Fruit fly (Drosophila melanogaster): ENCODE data around the gene Sfp33A3.

Gene Sfp33A3

DNA sequence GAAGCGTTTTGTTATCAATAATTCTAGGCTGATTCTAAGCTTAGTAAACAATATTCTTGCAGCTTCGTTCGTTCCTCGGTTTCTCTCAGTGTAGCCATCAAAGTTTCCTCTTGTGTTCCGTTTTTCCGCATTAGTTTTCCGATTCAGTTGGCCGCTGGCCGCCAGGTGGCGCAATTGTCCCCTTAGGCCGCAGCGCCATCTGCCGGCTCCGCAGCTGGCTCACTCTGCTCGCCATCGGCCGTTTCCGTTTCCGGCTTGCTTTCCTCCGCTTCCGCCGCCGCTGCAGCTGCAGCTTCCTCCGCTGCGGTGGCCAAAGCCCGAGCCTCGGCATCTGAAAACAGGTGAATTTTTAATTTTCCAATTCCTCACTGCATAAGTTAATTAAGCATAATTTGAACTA, 23.3 kb upstream of the Sfp33A3 start:
- TF ChIP-seq noc (tag; optimal IDR thresholded peaks at IDR 0.05), result no peak

dm6 chr2L:11823470-11824162, 16.1 kb upstream of the Sfp33A3 start:
- no peak for TF ChIP-seq noc (tag; optimal IDR thresholded peaks at IDR 0.05)

- TF ChIP-seq noc (tag; optimal IDR thresholded peaks at IDR 0.05), result no peak
These were observed 10.4 kb upstream of the Sfp33A3 start, which contains the start of gene esc for dm6 chr2L:11829277-11829676. esc (minus strand) TSS chr2L:11829405.

DNA sequence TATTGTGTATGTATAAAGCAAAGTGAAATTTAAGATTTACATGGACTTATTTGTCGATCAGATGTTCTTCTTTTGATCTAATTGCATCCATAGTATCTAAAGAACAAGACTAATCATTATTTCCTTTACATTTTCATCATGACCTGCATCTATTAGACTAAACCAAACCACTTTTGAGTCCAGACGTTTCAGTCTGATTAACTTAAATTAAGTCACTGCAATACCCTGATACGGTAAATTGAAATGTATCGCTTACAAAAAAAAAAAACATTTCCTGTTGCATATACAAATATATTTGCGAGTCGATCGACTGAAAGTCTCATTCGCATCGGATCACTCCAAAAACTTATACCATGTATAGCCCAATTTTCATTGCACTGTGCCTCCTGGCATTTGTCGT, 5.9 kb upstream of the Sfp33A3 start, which contains the start of gene CG45011:
Gene CG45011 (plus strand): TSS at position 301 of the 400 bp plus-strand sequence.
- no peak for TF ChIP-seq noc (tag; optimal IDR thresholded peaks at IDR 0.05)

dm6 chr2L:11834308-11834707, 5.4 kb upstream of the Sfp33A3 start, which contains the start of gene CG45012:
CG45012 (plus strand) TSS chr2L:11834608.
- TF ChIP-seq noc (tag; optimal IDR thresholded peaks at IDR 0.05), result no peak

dm6 chr2L:11836943-11837342, 2.8 kb upstream of the Sfp33A3 start, which contains the start of gene Sfp33A4:
Sfp33A4 (plus strand) TSS chr2L:11837243.
- TF ChIP-seq noc (tag; optimal IDR thresholded peaks at IDR 0.05), result no peak

dm6 chr2L:11837413-11837812, 2.3 kb upstream of the Sfp33A3 start, which contains the start of gene Sfp33A2:
Sfp33A2 (plus strand) TSS chr2L:11837713.
- no peak for TF ChIP-seq noc (tag; optimal IDR thresholded peaks at IDR 0.05)

- TF ChIP-seq noc (tag; optimal IDR thresholded peaks at IDR 0.05), result no peak
These were observed 679 bp downstream of the Sfp33A3 start, which contains the start of gene CG31704 for dm6 chr2L:11840391-11840790. CG31704 (plus strand) TSS chr2L:11840691.

- TF ChIP-seq noc (tag; optimal IDR thresholded peaks at IDR 0.05), result peak; percentile 66
These were observed 1.8 kb downstream of the Sfp33A3 start for dm6 chr2L:11841538-11841937.

- peak; percentile 19 for TF ChIP-seq noc (tag; optimal IDR thresholded peaks at IDR 0.05)
These were observed 2.8 kb downstream of the Sfp33A3 start, which contains the start of the genes CG44008, CG14933, CG46426 and CG42486 for dm6 chr2L:11842291-11843187. CG44008 (minus strand) TSS chr2L:11842445. CG14933 (plus strand) TSS chr2L:11842828. CG46426 (plus strand) TSS chr2L:11842828. CG42486 (plus strand) TSS chr2L:11843137.

DNA sequence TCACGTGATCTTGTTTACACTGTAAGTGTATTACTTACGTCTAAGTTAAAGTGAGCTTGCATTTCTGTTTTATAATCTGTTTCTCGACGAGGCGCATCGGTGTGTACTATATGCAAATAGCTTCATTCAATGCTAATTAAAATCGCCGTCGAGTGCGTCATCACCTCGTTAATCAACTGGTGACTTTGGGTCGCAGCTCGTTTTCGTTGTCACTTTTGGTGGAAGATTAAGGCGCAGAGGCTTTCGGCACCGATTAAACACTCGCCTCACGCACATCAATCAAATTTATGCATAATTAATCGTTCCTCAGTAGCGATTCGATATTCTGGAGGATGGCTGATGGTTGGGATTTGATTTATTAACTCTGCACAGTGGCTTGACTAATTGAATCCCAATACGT, 4.6 kb downstream of the Sfp33A3 start:
- TF ChIP-seq noc (tag; optimal IDR thresholded peaks at IDR 0.05), result peak; percentile 41

DNA sequence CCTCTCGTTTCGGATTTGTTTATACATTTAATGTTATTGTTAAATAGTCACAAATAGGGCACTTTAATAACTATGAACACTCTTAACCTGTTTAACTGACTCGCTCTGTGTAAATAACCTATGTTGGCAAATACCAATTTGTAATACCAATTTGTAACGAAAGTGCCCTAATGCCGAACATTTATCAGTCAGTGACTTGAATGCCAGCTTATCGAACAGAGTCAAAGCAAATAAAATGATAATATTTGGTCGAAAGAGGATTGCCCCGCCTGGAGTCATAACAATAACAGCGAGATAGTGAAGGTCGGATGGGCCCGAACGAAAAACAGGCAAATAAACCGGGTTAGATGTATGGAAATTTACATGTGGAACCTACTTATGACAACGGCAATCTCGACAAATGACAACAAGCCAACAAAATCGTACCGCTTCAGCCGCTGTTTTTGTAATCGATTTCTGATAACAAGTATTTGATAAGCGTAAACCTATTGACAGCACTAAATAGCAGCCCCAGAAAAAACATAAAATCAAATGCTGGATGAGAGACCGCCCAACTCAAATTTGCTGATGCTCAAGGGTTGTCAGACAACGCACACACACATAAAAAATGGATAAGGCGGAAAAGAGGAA, 5.6 kb downstream of the Sfp33A3 start:
- no peak for TF ChIP-seq noc (tag; optimal IDR thresholded peaks at IDR 0.05)

dm6 chr2L:11846926-11847325, 7.2 kb downstream of the Sfp33A3 start, which contains the start of gene Mal-B1:
Mal-B1 (plus strand) TSS chr2L:11847226.
- TF ChIP-seq noc (tag; optimal IDR thresholded peaks at IDR 0.05), result no peak

- TF ChIP-seq noc (tag; optimal IDR thresholded peaks at IDR 0.05), result no peak
These were observed 9.9 kb downstream of the Sfp33A3 start, which contains the start of gene Mal-B2 for dm6 chr2L:11849658-11850057. Mal-B2 (plus strand) TSS chr2L:11849958.

DNA sequence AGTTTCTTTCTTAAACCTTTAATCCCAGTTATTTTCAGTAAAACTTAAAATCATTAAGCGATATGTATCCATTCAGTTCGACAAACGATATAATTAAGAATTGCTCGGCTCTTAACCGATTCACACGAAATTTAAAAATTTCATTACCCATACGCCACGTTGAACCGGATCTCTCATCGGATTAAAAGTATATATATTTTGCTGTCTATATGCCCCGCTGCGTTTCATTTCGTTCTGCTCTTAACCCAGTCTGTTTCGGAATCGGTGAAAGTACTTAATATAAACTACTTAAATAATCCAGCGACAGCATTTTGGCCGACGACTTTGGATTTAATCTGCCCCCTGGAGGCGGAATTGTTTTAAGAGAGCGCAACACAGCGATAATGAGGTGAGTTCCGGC, 13.4 kb downstream of the Sfp33A3 start, which contains the start of gene CG42751:
Gene CG42751 (plus strand): TSS at position 301 of the 400 bp plus-strand sequence.
- TF ChIP-seq noc (tag; optimal IDR thresholded peaks at IDR 0.05), result no peak

Measured in whole organism, larva.